Worm (Caenorhabditis elegans) whole organism, L1 larva: ENCODE results near the gene D1069.3.

ENCODE experiments used
- ceh-88 ChIP-seq: fragments of 200-800 bp; sonication (Bioruptor generic); IDR thresholded peaks from 2 replicates; pipeline ENCODE4 v1.3.6; 2022; ENCODE audit warnings: missing genetic modification characterization, missing compliant biosample characterization
- snpc-4 ChIP-seq: fragments of 150-350 bp; optimal IDR thresholded peaks from 2 replicates; lab custom pipeline; 2014; ENCODE audit warnings: missing biosample characterization, missing genetic modification characterization

DNA sequence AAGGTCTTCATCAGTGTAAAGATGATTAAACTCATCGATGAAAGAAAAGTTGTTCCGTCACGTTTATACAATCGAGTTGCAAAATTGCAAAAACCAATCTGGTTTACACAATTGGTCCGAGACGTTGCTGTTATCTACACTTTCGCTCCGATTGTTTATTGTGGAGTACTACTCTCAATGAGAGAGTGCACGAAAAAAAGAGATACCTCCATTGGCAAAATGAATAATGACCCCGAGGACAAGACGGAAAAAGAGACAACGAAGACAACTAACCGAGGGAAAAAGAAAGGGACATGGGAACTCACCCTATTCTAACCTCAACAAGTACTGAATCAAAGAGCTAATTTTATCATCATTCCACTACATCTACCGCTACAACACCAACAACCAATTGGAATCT lies 34.2 kb downstream of the D1069.3 start:
- no peak for TF ChIP-seq snpc-4 (tag; lab: Kevin White, UChicago)
- no peak for TF ChIP-seq ceh-88
